Worm (Caenorhabditis elegans) whole organism, early embryonic: ENCODE results near the gene F14H12.17.

Experiments used
- aly-1 ChIP-seq: sonication (generic microtip); optimal IDR thresholded peaks from 2 replicates; lab custom pipeline; 2016; ENCODE audit warnings: missing genetic modification characterization, missing compliant biosample characterization
- ama-1 ChIP-seq: fragments of 150-350 bp; optimal IDR thresholded peaks from 2 replicates; lab custom pipeline; 2014
- ceh-13 ChIP-seq: fragments of 200-800 bp; sonication (Bioruptor generic); optimal IDR thresholded peaks from 2 replicates; lab custom pipeline; 2018; ENCODE audit warnings: mild to moderate bottlenecking, missing genetic modification characterization, missing compliant biosample characterization
- ceh-36 ChIP-seq: sonication (generic microtip); optimal IDR thresholded peaks from 2 replicates; lab custom pipeline; 2016; ENCODE audit warnings: missing genetic modification characterization, inconsistent platforms, missing compliant biosample characterization
- flt-1 ChIP-seq: fragments of 200-800 bp; sonication (Bioruptor generic); IDR thresholded peaks from 2 replicates; pipeline ENCODE4 v1.3.6; 2022; ENCODE audit warnings: missing genetic modification characterization, missing compliant biosample characterization
- hmg-4 ChIP-seq: fragments of 200-800 bp; sonication (Bioruptor generic); optimal IDR thresholded peaks from 2 replicates; lab custom pipeline; 2018; ENCODE audit warnings: mild to moderate bottlenecking, missing genetic modification characterization, missing compliant biosample characterization
- scrt-1 ChIP-seq: fragments of 200-800 bp; sonication (Bioruptor generic); IDR thresholded peaks from 2 replicates; pipeline ENCODE4 v1.3.6; 2022; ENCODE audit warnings: missing genetic modification characterization, missing compliant biosample characterization
- sea-1 ChIP-seq: fragments of 200-800 bp; sonication (Bioruptor generic); conservative IDR thresholded peaks from 2 replicates; pipeline ENCODE4 v1.3.6; 2022; ENCODE audit warnings: missing genetic modification characterization, missing compliant biosample characterization
- tbx-11 ChIP-seq: fragments of 200-800 bp; sonication (Bioruptor generic); IDR thresholded peaks from 2 replicates; pipeline ENCODE4 v1.3.6; 2022; ENCODE audit warnings: missing genetic modification characterization, missing compliant biosample characterization

- no peak for TF ChIP-seq flt-1
- TF ChIP-seq ceh-13 (GFP tag; lab: Kevin White, UChicago): no peak
- no peak for TF ChIP-seq ama-1
- no peak for TF ChIP-seq aly-1 (tag; lab: Kevin White, UChicago)
- TF ChIP-seq tbx-11: no peak
- no peak for TF ChIP-seq hmg-4 (GFP tag; lab: Kevin White, UChicago)
- no peak for TF ChIP-seq ceh-36 (tag; lab: Kevin White, UChicago)
- no peak for TF ChIP-seq scrt-1 (GFP tag; lab: Robert Waterston, UW)
- TF ChIP-seq sea-1: no peak
Measured at ce11 chrX:4409591-4410279, 46.6 kb upstream of the F14H12.17 start.
